Fruit fly (Drosophila melanogaster): ENCODE measurements around the gene KdelR.

The KdelR gene

DNA sequence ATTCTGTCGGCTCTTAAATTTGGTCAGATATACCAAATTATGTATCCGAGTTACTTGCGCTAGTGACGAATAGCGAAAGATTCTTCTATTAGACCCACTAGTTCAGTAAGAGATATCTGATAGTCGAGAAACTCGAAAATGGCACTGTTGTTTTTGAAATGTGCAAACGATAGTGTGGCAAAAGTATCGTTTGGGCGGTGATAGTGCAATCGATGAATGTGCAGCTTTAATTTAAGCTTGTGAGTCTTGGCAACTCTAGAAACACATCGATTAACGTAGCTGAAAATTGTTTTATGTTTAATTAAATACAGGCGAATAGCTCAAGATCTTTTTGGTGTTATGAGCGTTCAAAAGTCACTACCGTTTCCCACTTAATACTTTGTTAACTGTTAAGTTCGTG, 10.6 kb downstream of the KdelR start, which contains the start of gene STUB1:
STUB1 (plus strand) TSS at position 232 of the 400 bp plus-strand sequence.
- no peak for TF ChIP-seq ovo (GFP tag; optimal IDR thresholded peaks at IDR 0.05)
- TF ChIP-seq bab1 (GFP tag; optimal IDR thresholded peaks at IDR 0.05), result peak; percentile 71
- TF ChIP-seq CG14711 (tag; optimal IDR thresholded peaks at IDR 0.05), result peak; percentile 95

DNA sequence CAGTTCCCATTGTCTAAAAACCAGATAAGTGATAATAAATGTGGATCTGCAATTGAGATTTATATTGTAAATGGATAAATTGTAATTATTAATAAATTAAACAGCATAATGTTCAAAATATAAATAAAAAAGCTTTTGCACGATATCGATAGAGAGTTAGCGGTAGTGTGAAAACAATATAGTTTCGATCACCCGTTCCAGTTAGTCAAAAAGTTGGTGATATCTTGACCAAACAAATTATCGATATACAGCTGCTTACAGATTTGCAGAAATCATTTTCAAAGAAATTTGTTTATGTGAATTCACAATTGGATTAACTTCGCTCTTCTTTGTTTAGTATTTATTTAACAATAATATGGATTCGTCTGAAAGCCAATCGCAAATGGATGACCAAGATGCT, 12.5 kb downstream of the KdelR start, which contains the start of gene Nse4:
Nse4 (plus strand) TSS at position 267 of the 400 bp plus-strand sequence.
- TF ChIP-seq cnc (optimal IDR thresholded peaks at IDR 0.05), result no peak

- no peak for TF ChIP-seq Crg-1 (GFP tag; optimal IDR thresholded peaks at IDR 0.05)
- TF ChIP-seq CG5204 (GFP tag; optimal IDR thresholded peaks at IDR 0.05), result no peak
- no peak for TF ChIP-seq bab1 (GFP tag; optimal IDR thresholded peaks at IDR 0.05)
- TF ChIP-seq Mnt (GFP tag; optimal IDR thresholded peaks at IDR 0.05), result no peak
These were observed 15.5 kb downstream of the KdelR start, which contains the start of gene loh for dm6 chr2L:10442048-10442790. Gene loh (plus strand): TSS chr2L:10442534.

DNA sequence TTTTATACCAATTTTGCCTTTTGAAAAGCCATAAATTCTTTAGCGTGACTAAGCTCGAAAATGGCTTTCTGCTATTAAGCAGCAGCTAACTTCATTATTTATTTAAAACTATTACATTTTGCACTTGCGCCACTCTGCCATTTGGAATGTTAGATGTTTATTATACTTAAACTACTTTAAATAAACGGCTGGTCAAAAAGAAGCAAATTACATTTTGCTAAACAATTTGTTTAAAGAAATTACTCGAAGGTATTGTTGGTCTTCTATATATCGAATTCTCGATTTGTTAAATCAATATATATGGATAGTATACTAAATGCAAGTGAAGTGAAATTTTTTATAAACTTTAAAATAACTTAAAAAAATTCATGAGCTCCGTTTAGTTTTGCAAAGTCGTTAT, 25.6 kb downstream of the KdelR start, which contains the start of gene ppk10:
ppk10 (minus strand) TSS at position 101 of the 400 bp plus-strand sequence.
- no peak for TF ChIP-seq ovo (GFP tag; optimal IDR thresholded peaks at IDR 0.05)
- no peak for TF ChIP-seq kay (GFP tag; ENCODE audit: borderline replicate concordance)
- TF ChIP-seq toe (GFP tag; optimal IDR thresholded peaks at IDR 0.05), result no peak
- no peak for TF ChIP-seq cnc (optimal IDR thresholded peaks at IDR 0.05)

DNA sequence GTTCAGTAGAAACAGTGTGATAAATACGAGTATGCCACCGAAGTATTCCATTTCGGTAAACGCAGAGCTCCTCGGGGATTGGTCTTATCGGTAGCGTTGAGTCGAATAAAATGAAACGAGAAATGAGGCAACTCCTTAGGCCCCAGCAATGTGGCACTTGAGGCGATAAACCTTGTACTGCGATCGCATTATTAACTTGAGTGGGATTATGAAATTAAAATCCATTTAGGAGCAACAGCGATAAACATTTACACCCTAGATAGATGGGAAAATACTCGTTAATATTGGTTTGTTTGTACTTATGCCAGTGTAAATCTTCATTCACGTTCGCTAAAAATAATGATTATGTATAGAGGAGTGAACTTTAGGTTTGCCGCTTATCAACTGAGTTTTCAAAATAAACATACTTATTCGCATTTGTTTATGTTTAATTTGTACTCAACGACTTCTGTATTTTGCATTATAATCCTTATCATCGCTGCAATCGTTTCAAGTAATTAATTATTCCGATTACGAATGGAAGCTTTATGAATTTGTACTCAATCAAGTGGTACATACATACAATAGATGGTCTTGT, 29.3 kb downstream of the KdelR start:
- TF ChIP-seq CG1620 (GFP tag; optimal IDR thresholded peaks at IDR 0.05) (no peak), bab1 (GFP tag; optimal IDR thresholded peaks at IDR 0.05) (no peak), cic (GFP tag; optimal IDR thresholded peaks at IDR 0.05) (peak; percentile 52)

DNA sequence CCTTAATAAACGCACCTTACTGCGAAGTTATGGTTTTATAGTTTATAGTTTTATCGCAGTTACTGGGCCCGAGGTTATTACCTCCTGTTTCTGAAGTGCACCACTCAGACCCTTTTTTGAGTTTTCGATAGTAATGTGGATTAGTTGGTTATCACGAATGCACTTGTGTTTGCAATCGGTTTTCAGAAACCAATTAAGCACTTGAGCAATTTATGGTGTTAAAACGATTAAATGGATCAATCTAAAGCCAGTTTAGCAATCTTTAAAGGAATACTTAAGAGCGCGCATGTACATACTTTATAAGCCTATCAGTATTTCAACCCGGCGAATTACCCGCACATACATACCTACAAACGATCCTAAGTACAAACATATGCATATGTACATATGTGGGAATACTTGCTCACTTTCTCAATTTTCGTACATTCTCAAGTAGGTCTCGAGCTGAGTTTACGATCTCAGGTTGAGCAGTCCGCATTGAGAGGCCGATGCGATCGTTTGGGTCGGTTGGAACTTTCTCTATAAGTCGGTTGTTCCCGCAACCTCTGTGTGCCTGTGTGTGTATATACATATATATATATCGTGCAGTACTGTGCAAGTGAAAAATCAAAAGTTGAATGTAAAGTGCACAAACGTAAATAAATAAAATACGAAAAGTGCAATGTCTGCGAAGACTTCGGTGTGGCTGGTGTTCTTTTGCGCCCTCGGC, 30.7 kb downstream of the KdelR start, which contains the start of the genes LManI and LManII:
LManI (minus strand) TSS at position 51 of the 709 bp plus-strand sequence.
LManII (plus strand) TSS at position 468 of the 709 bp plus-strand sequence.
- TF ChIP-seq CG33017 (tag; optimal IDR thresholded peaks at IDR 0.05) (peak; percentile 9), ovo (GFP tag; optimal IDR thresholded peaks at IDR 0.05) (no peak), Mnt (GFP tag; optimal IDR thresholded peaks at IDR 0.05) (peak; percentile 9), Hr96 (GFP tag; optimal IDR thresholded peaks at IDR 0.05) (no peak), kay (GFP tag; ENCODE audit: borderline replicate concordance) (peak; percentile 70), tj (GFP tag; optimal IDR thresholded peaks at IDR 0.05) (peak; percentile 73), CG5204 (GFP tag; optimal IDR thresholded peaks at IDR 0.05) (no peak), CG12768 (GFP tag; optimal IDR thresholded peaks at IDR 0.05) (peak; percentile 12), bab1 (GFP tag; optimal IDR thresholded peaks at IDR 0.05) (no peak), CG11617 (GFP tag; optimal IDR thresholded peaks at IDR 0.05) (no peak), cic (GFP tag; optimal IDR thresholded peaks at IDR 0.05) (peak; percentile 34), CG7101 (tag; optimal IDR thresholded peaks at IDR 0.05) (no peak), Clk (GFP tag; optimal IDR thresholded peaks at IDR 0.05) (no peak), CG1620 (GFP tag; optimal IDR thresholded peaks at IDR 0.05) (no peak), pad (GFP tag; optimal IDR thresholded peaks at IDR 0.05) (no peak), cnc (optimal IDR thresholded peaks at IDR 0.05) (no peak)

- no peak for TF ChIP-seq toe (GFP tag; optimal IDR thresholded peaks at IDR 0.05)
- no peak for TF ChIP-seq CG1620 (GFP tag; optimal IDR thresholded peaks at IDR 0.05)
- TF ChIP-seq kay (GFP tag; ENCODE audit: borderline replicate concordance), result no peak
- no peak for TF ChIP-seq Clk (GFP tag; optimal IDR thresholded peaks at IDR 0.05)
- no peak for TF ChIP-seq tj (GFP tag; optimal IDR thresholded peaks at IDR 0.05)
- no peak for TF ChIP-seq Mnt (GFP tag; optimal IDR thresholded peaks at IDR 0.05)
- TF ChIP-seq ovo (GFP tag; optimal IDR thresholded peaks at IDR 0.05), result no peak
- no peak for TF ChIP-seq CG12768 (GFP tag; optimal IDR thresholded peaks at IDR 0.05)
These were observed 32.3 kb downstream of the KdelR start for dm6 chr2L:10458979-10459378.

DNA sequence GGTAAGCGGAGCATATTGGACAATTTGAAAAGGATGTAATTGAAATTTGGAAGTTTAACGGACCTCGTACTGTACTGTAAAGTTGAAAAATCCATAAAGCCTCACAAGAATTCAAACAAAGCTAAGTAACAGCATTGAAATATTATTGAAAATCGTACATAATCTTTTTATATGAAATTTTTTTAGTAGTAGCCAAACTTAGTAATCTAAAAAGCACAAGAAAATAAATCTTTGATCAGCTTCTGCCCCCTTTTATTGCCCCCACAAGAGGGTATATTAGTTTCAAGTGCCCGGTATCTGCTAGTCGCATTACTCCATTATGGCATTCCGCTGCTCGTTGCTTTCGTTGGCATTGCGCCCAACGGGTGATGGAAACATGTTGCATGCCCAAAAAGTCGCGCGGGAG, 40.2 kb downstream of the KdelR start:
- no peak for TF ChIP-seq bab1 (GFP tag; optimal IDR thresholded peaks at IDR 0.05)
- TF ChIP-seq Crg-1 (GFP tag; optimal IDR thresholded peaks at IDR 0.05), result no peak

All from whole organism, adult.